Worm (Caenorhabditis elegans) whole organism, early embryonic: ENCODE results near the gene rpa-1.
A peak's percentile ranks its signal among the peaks of the same experiment; 100 is the strongest.

ENCODE experiments used
- F13C5.2 ChIP-seq: sonication (generic microtip); optimal IDR thresholded peaks from 2 replicates; lab custom pipeline; 2017; ENCODE audit warnings: mild to moderate bottlenecking, missing genetic modification characterization, inconsistent platforms, missing compliant biosample characterization
- aly-1 ChIP-seq: sonication (generic microtip); optimal IDR thresholded peaks from 2 replicates; lab custom pipeline; 2016; ENCODE audit warnings: missing genetic modification characterization, missing compliant biosample characterization
- ama-1 ChIP-seq: fragments of 150-350 bp; optimal IDR thresholded peaks from 2 replicates; lab custom pipeline; 2014
- ceh-36 ChIP-seq: sonication (generic microtip); optimal IDR thresholded peaks from 2 replicates; lab custom pipeline; 2016; ENCODE audit warnings: missing genetic modification characterization, inconsistent platforms, missing compliant biosample characterization
- flt-1 ChIP-seq: fragments of 200-800 bp; sonication (Bioruptor generic); IDR thresholded peaks from 2 replicates; pipeline ENCODE4 v1.3.6; 2022; ENCODE audit warnings: missing genetic modification characterization, missing compliant biosample characterization
- hmbx-1 ChIP-seq: sonication (generic microtip); optimal IDR thresholded peaks from 2 replicates; lab custom pipeline; 2016; ENCODE audit warnings: mild to moderate bottlenecking, missing genetic modification characterization, missing compliant biosample characterization
- pes-1 ChIP-seq: fragments of 200-800 bp; sonication (Bioruptor generic); IDR thresholded peaks from 2 replicates; pipeline ENCODE4 v1.3.6; 2022; ENCODE audit warnings: missing genetic modification reagents, missing genetic modification characterization, missing compliant biosample characterization
- tbx-11 ChIP-seq: fragments of 200-800 bp; sonication (Bioruptor generic); IDR thresholded peaks from 2 replicates; pipeline ENCODE4 v1.3.6; 2022; ENCODE audit warnings: missing genetic modification characterization, missing compliant biosample characterization

ce11 chrII:7708540-7708939 is 44.2 kb downstream of the rpa-1 start, which contains the start of gene B0495.9:
- TF ChIP-seq flt-1 (GFP tag; lab: Robert Waterston, UW): peak; percentile 85
- peak; percentile 49 for TF ChIP-seq hmbx-1 (tag; lab: Kevin White, UChicago)
- TF ChIP-seq F13C5.2 (tag; lab: Kevin White, UChicago): peak; percentile 95
- TF ChIP-seq ama-1: no peak
- TF ChIP-seq aly-1 (tag; lab: Kevin White, UChicago): peak; percentile 83
- TF ChIP-seq pes-1: peak; percentile 91
- peak; percentile 84 for TF ChIP-seq tbx-11 (GFP tag; lab: Robert Waterston, UW)
- TF ChIP-seq ceh-36 (tag; lab: Kevin White, UChicago): peak; percentile 77
